Fruit fly (Drosophila melanogaster): ENCODE data around the gene mRpL38.

- TF ChIP-seq h (optimal IDR thresholded peaks at IDR 0.05) (no peak), ttk (optimal IDR thresholded peaks at IDR 0.05) (no peak), psq (optimal IDR thresholded peaks at IDR 0.05) (no peak), Sin3A (optimal IDR thresholded peaks at IDR 0.05) (no peak), insv (optimal IDR thresholded peaks at IDR 0.05) (no peak), Myc (optimal IDR thresholded peaks at IDR 0.05) (no peak)
These were observed 7.8 kb downstream of the mRpL38 start, which contains the start of gene CG42271 for dm6 chrX:14233843-14234337.
